Worm (Caenorhabditis elegans) whole organism, young adult: ENCODE results near the gene F12E12.1.

Source experiments
- F22D6.2 ChIP-seq: sonication (generic microtip); optimal IDR thresholded peaks from 2 replicates; lab custom pipeline; 2016; ENCODE audit warnings: mild to moderate bottlenecking, missing genetic modification characterization, missing compliant biosample characterization
- T26A5.8 ChIP-seq: sonication (generic microtip); optimal IDR thresholded peaks from 2 replicates; lab custom pipeline; 2016; ENCODE audit warnings: missing genetic modification characterization, missing compliant biosample characterization
- dox-1 ChIP-seq: fragments of 200-800 bp; sonication (Bioruptor generic); IDR thresholded peaks from 2 replicates; pipeline ENCODE4 v1.3.6; 2022; ENCODE audit warnings: missing genetic modification reagents, missing genetic modification characterization, missing compliant biosample characterization
- dpff-1 ChIP-seq: sonication (generic microtip); optimal IDR thresholded peaks from 2 replicates; lab custom pipeline; 2017; ENCODE audit warnings: mild to moderate bottlenecking, missing genetic modification characterization, missing compliant biosample characterization
- egl-44 ChIP-seq: fragments of 200-800 bp; sonication (Bioruptor generic); IDR thresholded peaks from 2 replicates; pipeline ENCODE4 v1.3.6; 2022; ENCODE audit warnings: missing genetic modification reagents, missing genetic modification characterization, missing compliant biosample characterization
- hlh-26 ChIP-seq: fragments of 200-800 bp; sonication (Bioruptor generic); conservative IDR thresholded peaks from 2 replicates; pipeline ENCODE4 v1.3.6; 2022; ENCODE audit warnings: missing genetic modification reagents, missing genetic modification characterization, missing compliant biosample characterization
- nhr-80 ChIP-seq: sonication (generic microtip); optimal IDR thresholded peaks from 2 replicates; lab custom pipeline; 2016; ENCODE audit warnings: missing genetic modification characterization, missing compliant biosample characterization
- sdz-38 ChIP-seq: sonication (generic microtip); optimal IDR thresholded peaks from 2 replicates; lab custom pipeline; 2016; ENCODE audit warnings: missing genotype, missing genetic modification characterization, missing compliant biosample characterization
- somi-1 ChIP-seq: fragments of 200-800 bp; sonication (Bioruptor generic); optimal IDR thresholded peaks from 2 replicates; lab custom pipeline; 2018; ENCODE audit warnings: mild to moderate bottlenecking, missing genetic modification characterization, missing compliant biosample characterization
- tbp1 ChIP-seq: fragments of 200-800 bp; sonication (Bioruptor generic); optimal IDR thresholded peaks from 2 replicates; lab custom pipeline; 2018; ENCODE audit warnings: mild to moderate bottlenecking, missing genetic modification characterization, missing compliant biosample characterization
- tbx-9 ChIP-seq: sonication (generic microtip); optimal IDR thresholded peaks from 2 replicates; lab custom pipeline; 2016; ENCODE audit warnings: borderline replicate concordance, missing genetic modification characterization, inconsistent platforms, missing compliant biosample characterization
- unc-62 ChIP-seq: fragments of 150-350 bp; optimal IDR thresholded peaks from 2 replicates; lab custom pipeline; 2014; ENCODE audit warnings: missing biosample characterization, missing genetic modification reagents, missing genetic modification characterization

F12E12.1 gene

DNA sequence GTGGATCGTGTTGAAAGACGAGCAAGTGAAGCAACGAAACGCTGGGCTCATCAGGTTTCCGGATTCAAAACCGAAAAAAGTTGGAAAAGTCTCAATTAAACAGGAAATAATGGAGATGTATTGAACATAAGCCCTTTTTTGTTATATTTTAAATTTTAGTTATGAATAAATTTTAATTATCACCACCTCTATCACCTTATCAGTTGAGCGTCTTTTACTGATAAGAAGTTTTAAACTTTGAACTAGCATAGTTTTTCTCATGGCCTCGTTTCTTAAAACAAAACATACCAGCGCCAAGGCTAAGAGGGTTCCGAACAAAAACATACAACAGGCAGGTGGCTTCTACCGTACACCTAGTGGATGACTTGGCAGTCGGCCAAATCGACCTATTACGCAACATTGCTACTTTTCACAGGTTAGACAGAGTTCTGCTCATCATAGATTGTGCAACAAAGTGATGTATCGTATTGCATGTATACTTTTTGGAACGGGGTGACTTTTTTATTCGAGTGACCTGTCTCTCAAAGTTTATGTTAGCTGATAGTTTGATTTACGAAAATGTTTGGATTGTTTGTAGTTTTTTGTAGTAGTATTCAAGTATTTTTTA lies 46.8 kb downstream of the F12E12.1 start:
- TF ChIP-seq tbp1 (GFP tag; lab: Kevin White, UChicago) = no peak
- TF ChIP-seq unc-62 (GFP tag; lab: Kevin White, UChicago) = no peak
- no peak for TF ChIP-seq T26A5.8 (tag; lab: Kevin White, UChicago)
- no peak for TF ChIP-seq somi-1
- TF ChIP-seq sdz-38 (tag; lab: Kevin White, UChicago) = no peak
- no peak for TF ChIP-seq dpff-1 (tag; lab: Kevin White, UChicago)
- no peak for TF ChIP-seq hlh-26 (GFP tag; lab: Robert Waterston, UW)
- TF ChIP-seq F22D6.2 (tag; lab: Kevin White, UChicago) = no peak
- no peak for TF ChIP-seq egl-44 (GFP tag; lab: Robert Waterston, UW)
- TF ChIP-seq nhr-80 (tag; lab: Kevin White, UChicago) = no peak
- TF ChIP-seq tbx-9 = no peak
- TF ChIP-seq dox-1 = no peak
- TF ChIP-seq, all 124 proteins: peak for 0
